Fruit fly (Drosophila melanogaster): ENCODE measurements around the gene CG33159.

The CG33159 gene

DNA sequence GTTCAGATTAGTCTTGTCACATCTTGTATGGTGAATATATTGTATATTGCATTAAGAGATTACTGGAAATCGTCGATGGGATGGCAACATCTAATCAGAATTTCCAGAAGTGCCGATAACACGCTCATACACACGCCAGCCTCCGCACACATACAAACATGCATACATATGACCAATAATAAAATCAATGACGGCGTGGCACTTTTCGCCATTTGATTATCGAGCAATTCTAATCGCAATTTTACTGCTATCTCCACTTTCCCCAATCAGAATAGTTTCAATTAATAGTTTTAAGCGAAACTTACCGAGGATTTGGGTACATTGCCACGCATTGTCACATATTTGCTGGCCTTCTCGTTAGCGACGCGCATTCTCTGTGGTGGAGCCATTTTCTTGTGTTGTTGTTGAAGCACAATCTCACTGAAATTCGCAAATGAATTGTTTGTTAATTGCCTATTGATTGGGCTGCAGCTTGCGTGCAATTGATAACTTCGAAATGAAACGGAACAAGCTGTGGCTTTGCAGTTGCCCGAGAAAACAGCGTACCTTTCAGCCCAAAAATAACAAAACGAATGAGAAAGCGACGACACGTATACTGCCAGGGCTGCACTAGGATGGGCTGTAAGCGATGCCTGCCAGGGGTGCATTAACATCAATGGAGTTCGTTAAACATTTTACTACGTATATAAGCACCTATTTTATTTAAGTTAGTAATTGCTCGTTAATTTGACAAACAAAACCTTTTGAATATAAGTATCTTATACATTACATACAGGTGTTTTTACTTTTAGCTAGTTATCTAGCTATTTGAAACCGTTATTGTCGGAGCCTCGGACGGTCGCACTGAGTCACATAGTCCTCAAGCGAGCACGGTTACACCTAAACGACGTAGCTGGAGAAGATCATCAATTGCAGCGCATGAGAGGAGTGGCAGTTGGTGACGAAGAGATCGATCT, 5.5 kb downstream of the CG33159 start, which contains the start of the genes CG32276 and gry (continued):
- peak; percentile 63 for TF ChIP-seq trh (GFP tag; optimal IDR thresholded peaks at IDR 0.05)
- peak; percentile 79 for TF ChIP-seq mam (GFP tag; optimal IDR thresholded peaks at IDR 0.05)
- peak in 1 of 2 experiments; percentile 60 for TF ChIP-seq crp (GFP tag; optimal IDR thresholded peaks at IDR 0.05)
- TF ChIP-seq CG15514 (GFP tag; optimal IDR thresholded peaks at IDR 0.05): peak; percentile 91
- TF ChIP-seq az2 (GFP tag; optimal IDR thresholded peaks at IDR 0.05): peak; percentile 79
- peak; percentile 42 for TF ChIP-seq Camta (GFP tag; optimal IDR thresholded peaks at IDR 0.05)
- no peak for TF ChIP-seq CG8359 (GFP tag; optimal IDR thresholded peaks at IDR 0.05; ENCODE audit: borderline replicate concordance)
- no peak for TF ChIP-seq kah (GFP tag; optimal IDR thresholded peaks at IDR 0.05)
- peak; percentile 98 for TF ChIP-seq Ets65A (GFP tag)
- TF ChIP-seq Optix (GFP tag; IDR thresholded peaks at IDR 0.05): peak; percentile 60; the same call in 2 of the 3 replicates
- TF ChIP-seq pb (GFP tag; optimal IDR thresholded peaks at IDR 0.05): peak; percentile 36
- peak; percentile 11 for TF ChIP-seq Usf (GFP tag; optimal IDR thresholded peaks at IDR 0.05)
- TF ChIP-seq bcd (GFP tag; optimal IDR thresholded peaks at IDR 0.05): peak; percentile 73
- TF ChIP-seq fru (optimal IDR thresholded peaks at IDR 0.05): no peak
- no peak for TF ChIP-seq CG15601 (tag; optimal IDR thresholded peaks at IDR 0.05)
- TF ChIP-seq CG14965 (GFP tag; optimal IDR thresholded peaks at IDR 0.05; ENCODE audit: borderline replicate concordance): no peak
- TF ChIP-seq cas (GFP tag; IDR thresholded peaks at IDR 0.05): peak; percentile 54; the same call in 1 of the 2 replicates
- peak; percentile 42 for TF ChIP-seq MTF-1 (GFP tag; optimal IDR thresholded peaks at IDR 0.05; ENCODE audit: borderline replicate concordance)
- TF ChIP-seq zen (tag; optimal IDR thresholded peaks at IDR 0.05): peak; percentile 69
- peak in 1 of 2 experiments; percentile 66 for TF ChIP-seq bsh (GFP tag; optimal IDR thresholded peaks at IDR 0.05)
- no peak for TF ChIP-seq Vsx1 (GFP tag; optimal IDR thresholded peaks at IDR 0.05)
- TF ChIP-seq CG15269 (tag; optimal IDR thresholded peaks at IDR 0.05): no peak
- TF ChIP-seq ftz-f1 (GFP tag; optimal IDR thresholded peaks at IDR 0.05): peak; percentile 83
- TF ChIP-seq Oli (tag; optimal IDR thresholded peaks at IDR 0.05): peak; percentile 54
- TF ChIP-seq CG10654 (GFP tag; optimal IDR thresholded peaks at IDR 0.05): no peak
- peak; percentile 79 for TF ChIP-seq CG10543 (GFP tag; optimal IDR thresholded peaks at IDR 0.05)
- peak; percentile 82 for TF ChIP-seq CG11456 (GFP tag; IDR thresholded peaks at IDR 0.05)
- peak; percentile 43; the same call in 1 of the 4 replicates for TF ChIP-seq Dll (GFP tag; IDR thresholded peaks at IDR 0.05; ENCODE audit: partially characterized antibody)
- no peak for TF ChIP-seq CG10274 (GFP tag; optimal IDR thresholded peaks at IDR 0.05)
- peak; percentile 77 for TF ChIP-seq Myb (GFP tag; optimal IDR thresholded peaks at IDR 0.05)
- TF ChIP-seq Gug (GFP tag; IDR thresholded peaks at IDR 0.05): peak; percentile 68; the same call in 2 of the 4 replicates
- TF ChIP-seq CG2712 (tag; optimal IDR thresholded peaks at IDR 0.05): peak; percentile 85
- TF ChIP-seq Dek (tag; optimal IDR thresholded peaks at IDR 0.05): peak; percentile 73
- no peak for TF ChIP-seq Hmx (GFP tag; optimal IDR thresholded peaks at IDR 0.05)
- TF ChIP-seq CG2129 (GFP tag; IDR thresholded peaks at IDR 0.05; ENCODE audit: partially characterized antibody): no peak
- TF ChIP-seq CG43689 (GFP tag; IDR thresholded peaks at IDR 0.05): no peak
- peak; percentile 93 for TF ChIP-seq YL-1 (GFP tag; optimal IDR thresholded peaks at IDR 0.05)
- TF ChIP-seq CG12236 (GFP tag; optimal IDR thresholded peaks at IDR 0.05): peak; percentile 41
- peak; percentile 49 for TF ChIP-seq CG18011 (GFP tag; optimal IDR thresholded peaks at IDR 0.05)
- peak; percentile 73 for TF ChIP-seq CG34422 (GFP tag; IDR thresholded peaks at IDR 0.05)
- no peak for TF ChIP-seq tna (GFP tag; IDR thresholded peaks at IDR 0.05; ENCODE audit: partially characterized antibody)
- TF ChIP-seq gt (GFP tag; IDR thresholded peaks at IDR 0.05): peak; percentile 35; the same call in 1 of the 2 replicates
- no peak for TF ChIP-seq gce (GFP tag; IDR thresholded peaks at IDR 0.05)
- TF ChIP-seq Ravus (GFP tag; IDR thresholded peaks at IDR 0.05): no peak
- TF ChIP-seq CG9797 (GFP tag; optimal IDR thresholded peaks at IDR 0.05): peak; percentile 96
- TF ChIP-seq CG31441 (GFP tag; IDR thresholded peaks at IDR 0.05): no peak
- TF ChIP-seq tap (tag; optimal IDR thresholded peaks at IDR 0.05): peak; percentile 63
- TF ChIP-seq grn (GFP tag; optimal IDR thresholded peaks at IDR 0.05): no peak
